Fruit fly (Drosophila melanogaster) whole organism, embryonic: ENCODE results near the gene CG1909.

Source experiments
- Ada2b ChIP-seq: fragments of 200-800 bp; sonication (Bioruptor generic); IDR thresholded peaks from 2 replicates; pipeline ENCODE4 v1.3.6; 2022; ENCODE audit warnings: missing biosample characterization, missing genetic modification characterization
- Asciz ChIP-seq: fragments of 200-800 bp; sonication (Bioruptor generic); optimal IDR thresholded peaks from 2 replicates; lab custom pipeline; 2017; ENCODE audit warnings: missing biosample characterization, mild to moderate bottlenecking, missing genetic modification characterization, missing genetic modification reagents
- Atf-2 ChIP-seq: fragments of 200-800 bp; sonication (Bioruptor generic); optimal IDR thresholded peaks from 2 replicates; lab custom pipeline; 2016; ENCODE audit warnings: missing biosample characterization, missing genetic modification characterization
- BEAF-32 ChIP-seq: fragments of 200-800 bp; sonication (Bioruptor generic); optimal IDR thresholded peaks from 3 replicates; lab custom pipeline; 2017; ENCODE audit warnings: missing biosample characterization, missing genetic modification characterization, mild to moderate bottlenecking, moderate library complexity, missing genetic modification reagents
- CG10979 ChIP-seq: fragments of 200-800 bp; sonication (Bioruptor generic); optimal IDR thresholded peaks from 2 replicates; lab custom pipeline; 2018; ENCODE audit warnings: missing biosample characterization, mild to moderate bottlenecking, missing genetic modification characterization, moderate library complexity
- CG11695 ChIP-seq: fragments of 200-800 bp; sonication (Bioruptor generic); IDR thresholded peaks from 3 replicates; pipeline ENCODE4 v1.3.6; 2022; ENCODE audit warnings: missing biosample characterization, missing genetic modification characterization
- CG12155 ChIP-seq: fragments of 200-800 bp; sonication (Bioruptor generic); optimal IDR thresholded peaks from 3 replicates; lab custom pipeline; 2016; ENCODE audit warnings: missing biosample characterization, missing genetic modification characterization
- CG12769 ChIP-seq: fragments of 200-800 bp; sonication (Bioruptor generic); optimal IDR thresholded peaks from 2 replicates; lab custom pipeline; 2019; ENCODE audit warnings: missing biosample characterization, mild to moderate bottlenecking, missing genetic modification characterization, moderate library complexity
- CG13424 ChIP-seq: fragments of 200-800 bp; sonication (Bioruptor generic); optimal IDR thresholded peaks from 2 replicates; lab custom pipeline; 2019; ENCODE audit warnings: missing biosample characterization, mild to moderate bottlenecking, missing genetic modification characterization, moderate library complexity
- CG13624 ChIP-seq: fragments of 200-800 bp; sonication (Bioruptor generic); optimal IDR thresholded peaks from 2 replicates; lab custom pipeline; 2016; ENCODE audit warnings: missing biosample characterization, missing genetic modification characterization
- CG15601 ChIP-seq: fragments of 200-800 bp; sonication (Bioruptor generic); optimal IDR thresholded peaks from 3 replicates; lab custom pipeline; 2019; ENCODE audit warnings: missing biosample characterization, mild to moderate bottlenecking, missing genetic modification characterization, moderate library complexity
- CG1603 ChIP-seq: fragments of 200-800 bp; sonication (Bioruptor generic); optimal IDR thresholded peaks from 2 replicates; lab custom pipeline; 2019; ENCODE audit warnings: missing biosample characterization, mild to moderate bottlenecking, missing genetic modification characterization, moderate library complexity
- CG17385 ChIP-seq: fragments of 200-800 bp; sonication (Bioruptor generic); optimal IDR thresholded peaks from 3 replicates; lab custom pipeline; 2018; ENCODE audit warnings: missing biosample characterization, mild to moderate bottlenecking, missing genetic modification characterization
- CG2678 ChIP-seq: fragments of 200-800 bp; sonication (Bioruptor generic); optimal IDR thresholded peaks from 3 replicates; lab custom pipeline; 2019; ENCODE audit warnings: missing biosample characterization, mild to moderate bottlenecking, missing genetic modification characterization, moderate library complexity
- CG33213 ChIP-seq: fragments of 200-800 bp; sonication (Bioruptor generic); optimal IDR thresholded peaks from 3 replicates; lab custom pipeline; 2016; ENCODE audit warnings: missing biosample characterization, missing genetic modification characterization
- CG33557 ChIP-seq: fragments of 200-800 bp; sonication (Bioruptor generic); optimal IDR thresholded peaks from 2 replicates; lab custom pipeline; 2019; ENCODE audit warnings: missing biosample characterization, mild to moderate bottlenecking, missing genetic modification characterization, moderate library complexity
- CG3407 ChIP-seq: fragments of 200-800 bp; sonication (Bioruptor generic); optimal IDR thresholded peaks from 2 replicates; lab custom pipeline; 2018; ENCODE audit warnings: missing biosample characterization, mild to moderate bottlenecking, missing genetic modification characterization
- CG3995 ChIP-seq: fragments of 200-800 bp; sonication (Bioruptor generic); optimal IDR thresholded peaks from 3 replicates; lab custom pipeline; 2016; ENCODE audit warnings: missing biosample characterization, missing genetic modification characterization
- CG4360 ChIP-seq: fragments of 200-800 bp; sonication (Bioruptor generic); IDR thresholded peaks from 2 replicates; pipeline ENCODE4 v1.3.6; 2022; ENCODE audit warnings: missing biosample characterization, missing genetic modification characterization
- CG7271 ChIP-seq: fragments of 200-800 bp; sonication (Bioruptor generic); optimal IDR thresholded peaks from 2 replicates; lab custom pipeline; 2018; ENCODE audit warnings: missing biosample characterization, mild to moderate bottlenecking, missing genetic modification characterization, moderate library complexity
- CG9437 ChIP-seq: fragments of 200-800 bp; sonication (Bioruptor generic); optimal IDR thresholded peaks from 2 replicates; lab custom pipeline; 2018; ENCODE audit warnings: missing biosample characterization, mild to moderate bottlenecking, missing genetic modification characterization
- CG9727 ChIP-seq: fragments of 200-800 bp; sonication (Bioruptor generic); optimal IDR thresholded peaks from 3 replicates; lab custom pipeline; 2017; ENCODE audit warnings: missing biosample characterization, mild to moderate bottlenecking, missing genetic modification characterization
- CG9876 ChIP-seq: fragments of 200-800 bp; sonication (Bioruptor generic); optimal IDR thresholded peaks from 2 replicates; lab custom pipeline; 2016; ENCODE audit warnings: missing biosample characterization, missing genetic modification characterization
- D19A ChIP-seq: fragments of 200-800 bp; optimal IDR thresholded peaks from 3 replicates; lab custom pipeline; 2019; ENCODE audit warnings: missing biosample characterization, mild to moderate bottlenecking, missing genetic modification characterization, moderate library complexity
- Dad ChIP-seq: fragments of 200-800 bp; sonication (Bioruptor generic); optimal IDR thresholded peaks from 3 replicates; lab custom pipeline; 2016; ENCODE audit warnings: missing biosample characterization, missing genetic modification characterization
- Dip2 ChIP-seq: fragments of 200-800 bp; sonication (Bioruptor generic); IDR thresholded peaks from 2 replicates; pipeline ENCODE4 v1.3.6; 2022; ENCODE audit warnings: missing biosample characterization, missing genetic modification characterization
- Ets97D ChIP-seq: fragments of 200-800 bp; sonication (Bioruptor generic); optimal IDR thresholded peaks from 3 replicates; lab custom pipeline; 2016; ENCODE audit warnings: missing biosample characterization, missing genetic modification characterization
- Hr78 ChIP-seq, 2 experiments: fragments of 200-800 bp in 1 of 2; fragments of >200 bp in 1 of 2; sonication (Bioruptor generic) in 1 of 2; optimal IDR thresholded peaks; 2 replicates each; lab custom pipeline; 2017 to 2019; ENCODE audit warnings: missing biosample characterization in 2 of 2, missing genetic modification characterization in 2 of 2, mild to moderate bottlenecking in 1 of 2, moderate library complexity in 1 of 2
- MBD-R2 ChIP-seq: fragments of 200-800 bp; sonication (Bioruptor generic); IDR thresholded peaks from 2 replicates; pipeline ENCODE4 v1.3.6; 2022; ENCODE audit warnings: missing biosample characterization, missing genetic modification characterization
- MESR4 ChIP-seq: fragments of 200-800 bp; sonication (Bioruptor generic); optimal IDR thresholded peaks from 2 replicates; lab custom pipeline; 2018; ENCODE audit warnings: missing biosample characterization, mild to moderate bottlenecking, missing genetic modification characterization, moderate library complexity
- Meics ChIP-seq: fragments of 200-800 bp; sonication (Bioruptor generic); optimal IDR thresholded peaks from 2 replicates; lab custom pipeline; 2017; ENCODE audit warnings: missing biosample characterization, mild to moderate bottlenecking, missing genetic modification characterization
- Ravus ChIP-seq: fragments of 200-800 bp; sonication (Bioruptor generic); IDR thresholded peaks from 2 replicates; pipeline ENCODE4 v1.3.6; 2022; ENCODE audit warnings: missing biosample characterization, missing genetic modification characterization
- Scr ChIP-seq: fragments of 200-800 bp; sonication (Bioruptor generic); IDR thresholded peaks from 2 replicates; pipeline ENCODE4 v1.3.6; 2022; ENCODE audit warnings: missing biosample characterization, missing genetic modification characterization; ENCODE audit not compliant: partially characterized antibody
- ato ChIP-seq: fragments of 200-800 bp; sonication (Bioruptor generic); IDR thresholded peaks from 2 replicates; pipeline ENCODE4 v1.3.6; 2022; ENCODE audit warnings: missing biosample characterization, missing genetic modification characterization; ENCODE audit not compliant: partially characterized antibody
- bcd ChIP-seq: fragments of 200-800 bp; sonication (Bioruptor generic); optimal IDR thresholded peaks from 2 replicates; lab custom pipeline; 2017; ENCODE audit warnings: missing biosample characterization, mild to moderate bottlenecking, missing genetic modification characterization
- fd64A ChIP-seq: fragments of 200-800 bp; sonication (Bioruptor generic); optimal IDR thresholded peaks from 3 replicates; lab custom pipeline; 2018; ENCODE audit warnings: missing biosample characterization, mild to moderate bottlenecking, missing genetic modification characterization
- gce ChIP-seq: fragments of 200-800 bp; sonication (Bioruptor generic); IDR thresholded peaks from 3 replicates; pipeline ENCODE4 v1.3.6; 2022; ENCODE audit warnings: missing biosample characterization, missing genetic modification characterization
- gro ChIP-seq: fragments of 200-800 bp; sonication (Bioruptor generic); optimal IDR thresholded peaks from 2 replicates; lab custom pipeline; 2016; ENCODE audit warnings: missing biosample characterization, missing genetic modification characterization
- jumu ChIP-seq: fragments of 200-800 bp; sonication (Bioruptor generic); optimal IDR thresholded peaks from 3 replicates; lab custom pipeline; 2016; ENCODE audit warnings: missing biosample characterization, missing genetic modification characterization
- lilli ChIP-seq: fragments of 200-800 bp; sonication (Bioruptor generic); optimal IDR thresholded peaks from 3 replicates; lab custom pipeline; 2016; ENCODE audit warnings: missing biosample characterization, missing genetic modification characterization
- lola ChIP-seq, 3 experiments: fragments of >200 bp in 2 of 3; fragments of 200-800 bp in 1 of 3; sonication (Bioruptor generic) in 1 of 3; optimal IDR thresholded peaks; 2 replicates each; lab custom pipeline; 2017 to 2019; ENCODE audit warnings: missing biosample characterization in 3 of 3, missing genetic modification characterization in 3 of 3, mild to moderate bottlenecking in 1 of 3, moderate library complexity in 1 of 3
- onecut ChIP-seq: fragments of 200-800 bp; sonication (Bioruptor generic); IDR thresholded peaks from 2 replicates; pipeline ENCODE4 v1.3.6; 2022; ENCODE audit warnings: missing biosample characterization, missing genetic modification characterization
- pum ChIP-seq: fragments of 200-800 bp; sonication (Bioruptor generic); optimal IDR thresholded peaks from 2 replicates; lab custom pipeline; 2016; ENCODE audit warnings: missing biosample characterization, missing genetic modification characterization
- run ChIP-seq: fragments of 200-800 bp; sonication (Bioruptor generic); optimal IDR thresholded peaks from 3 replicates; lab custom pipeline; 2018; ENCODE audit warnings: missing biosample characterization, mild to moderate bottlenecking, missing genetic modification characterization
- slp2 ChIP-seq: fragments of 200-800 bp; sonication (Bioruptor generic); optimal IDR thresholded peaks from 2 replicates; lab custom pipeline; 2016; ENCODE audit warnings: missing biosample characterization, missing genetic modification characterization
- stwl ChIP-seq: fragments of 200-800 bp; sonication (Bioruptor generic); optimal IDR thresholded peaks from 3 replicates; lab custom pipeline; 2018; ENCODE audit warnings: missing biosample characterization, mild to moderate bottlenecking, missing genetic modification characterization, moderate library complexity
- sug ChIP-seq: fragments of 200-800 bp; optimal IDR thresholded peaks from 2 replicates; lab custom pipeline; 2019; ENCODE audit warnings: missing biosample characterization, mild to moderate bottlenecking, missing genetic modification characterization, moderate library complexity
- tio ChIP-seq: fragments of 200-800 bp; sonication (Bioruptor generic); optimal IDR thresholded peaks from 2 replicates; lab custom pipeline; 2017; ENCODE audit warnings: missing biosample characterization, missing genetic modification characterization, inconsistent platforms
- trem ChIP-seq: fragments of 200-800 bp; optimal IDR thresholded peaks from 3 replicates; lab custom pipeline; 2019; ENCODE audit warnings: missing biosample characterization, mild to moderate bottlenecking, missing genetic modification characterization, moderate library complexity
- ttk ChIP-seq: fragments of 200-800 bp; sonication (Bioruptor generic); IDR thresholded peaks from 2 replicates; pipeline ENCODE4 v2.1.2; 2022; ENCODE audit warnings: missing biosample characterization, missing genetic modification characterization
- vnd ChIP-seq: fragments of 200-800 bp; sonication (Bioruptor generic); IDR thresholded peaks from 3 replicates; pipeline ENCODE4 v1.3.6; 2022; ENCODE audit warnings: missing biosample characterization, missing genetic modification characterization; ENCODE audit not compliant: partially characterized antibody

The CG1909 gene

dm6 chr4:557879-558202 lies 25.1 kb upstream of the CG1909 start, which contains the start of gene Pur-alpha (continued):
- TF ChIP-seq D19A (tag; lab: Kevin White, UChicago) (no peak), Hr78 (GFP tag; optimal IDR thresholded peaks at IDR 0.05; lab: Kevin White, UChicago) (no peak), CG11695 (GFP tag; lab: Robert Waterston, UW) (0 out of 3 replicates have a peak, but pooled peaks have one; percentile 14), Asciz (GFP tag; lab: Kevin White, UChicago) (no peak), fd64A (no peak), CG3995 (GFP tag; lab: Kevin White, UChicago) (peak; percentile 76), slp2 (GFP tag; lab: Kevin White, UChicago) (no peak), CG9437 (GFP tag; lab: Kevin White, UChicago) (peak; percentile 100), vnd (GFP tag; lab: Robert Waterston, UW) (no peak), lilli (no peak), CG12155 (GFP tag; lab: Kevin White, UChicago) (no peak), Atf-2 (GFP tag; lab: Kevin White, UChicago) (no peak), CG12769 (peak; percentile 47), CG1603 (peak; percentile 72), CG7271 (tag; lab: Kevin White, UChicago) (no peak), Dip2 (no peak), Meics (GFP tag; lab: Kevin White, UChicago) (peak; percentile 61), tio (GFP tag; lab: Kevin White, UChicago) (no peak), stwl (tag; lab: Kevin White, UChicago) (peak; percentile 50), run (tag; lab: Kevin White, UChicago) (no peak), onecut (GFP tag; lab: Robert Waterston, UW) (peak; percentile 30), CG15601 (tag; lab: Kevin White, UChicago) (no peak), bcd (GFP tag; lab: Kevin White, UChicago) (no peak), CG10979 (no peak), CG2678 (tag; lab: Kevin White, UChicago) (no peak), jumu (no peak), gce (no peak), ato (GFP tag; lab: Robert Waterston, UW) (no peak), Ets97D (GFP tag; lab: Kevin White, UChicago) (peak; percentile 19), BEAF-32 (GFP tag; lab: Kevin White, UChicago) (peak; percentile 29), trem (tag; lab: Kevin White, UChicago) (no peak), MBD-R2 (GFP tag; lab: Robert Waterston, UW) (peak; percentile 46; the same call in 1 of the 2 replicates), CG3407 (GFP tag; lab: Kevin White, UChicago) (no peak), CG13424 (tag; lab: Kevin White, UChicago) (no peak), lola (GFP tag; optimal IDR thresholded peaks at IDR 0.05; lab: Kevin White, UChicago) (no peak), CG17385 (GFP tag; lab: Kevin White, UChicago) (no peak), ttk (GFP tag; lab: Robert Waterston, UW) (no peak), Dad (GFP tag; lab: Kevin White, UChicago) (no peak), Ada2b (GFP tag; lab: Robert Waterston, UW) (no peak), Ravus (GFP tag; lab: Robert Waterston, UW) (no peak), CG33213 (no peak), CG33557 (GFP tag; lab: Kevin White, UChicago) (no peak), sug (tag; lab: Kevin White, UChicago) (peak; percentile 1), CG13624 (no peak), pum (GFP tag; lab: Kevin White, UChicago) (no peak), CG9727 (GFP tag; lab: Kevin White, UChicago) (no peak), CG9876 (GFP tag; lab: Kevin White, UChicago) (no peak), gro (GFP tag; lab: Kevin White, UChicago) (no peak), Scr (GFP tag; lab: Robert Waterston, UW) (no peak; the same call in 1 of the 2 replicates), MESR4 (GFP tag; lab: Kevin White, UChicago) (no peak), CG4360 (GFP tag; lab: Robert Waterston, UW) (no peak)
